Fruit fly (Drosophila melanogaster) whole organism, prepupa: ENCODE results near the gene CG43390.

ENCODE experiments used
- Blimp-1 ChIP-seq: fragments of 200-800 bp; sonication (Bioruptor generic); optimal IDR thresholded peaks from 3 replicates; lab custom pipeline; 2017; ENCODE audit warnings: missing biosample characterization, missing genetic modification characterization, mild to moderate bottlenecking, moderate library complexity, missing genetic modification reagents
- CG3032 ChIP-seq: fragments of 200-800 bp; optimal IDR thresholded peaks from 2 replicates; lab custom pipeline; 2019; ENCODE audit warnings: missing biosample characterization, mild to moderate bottlenecking, missing genetic modification characterization, moderate library complexity
- CG8119 ChIP-seq: fragments of 200-800 bp; sonication (Bioruptor generic); IDR thresholded peaks from 3 replicates; pipeline ENCODE4 v1.3.6; 2022; ENCODE audit warnings: missing biosample characterization, missing genetic modification characterization
- Gug ChIP-seq: fragments of 200-800 bp; sonication (Bioruptor generic); IDR thresholded peaks from 2 replicates; pipeline ENCODE4 v1.3.6; 2022; ENCODE audit warnings: missing biosample characterization, missing genetic modification characterization
- OdsH ChIP-seq: fragments of 200-800 bp; sonication (Bioruptor generic); optimal IDR thresholded peaks from 3 replicates; lab custom pipeline; 2016; ENCODE audit warnings: missing biosample characterization, missing genetic modification characterization
- Sox102F ChIP-seq: fragments of 200-800 bp; sonication (Bioruptor generic); optimal IDR thresholded peaks from 2 replicates; lab custom pipeline; 2016; ENCODE audit warnings: missing biosample characterization, mild to moderate bottlenecking, missing genetic modification characterization
- achi ChIP-seq: fragments of 200-800 bp; sonication (Bioruptor generic); optimal IDR thresholded peaks from 3 replicates; lab custom pipeline; 2016; ENCODE audit warnings: missing biosample characterization, missing genetic modification characterization
- fd59A ChIP-seq: fragments of 200-800 bp; sonication (Bioruptor generic); optimal IDR thresholded peaks from 2 replicates; lab custom pipeline; 2017; ENCODE audit warnings: missing biosample characterization, mild to moderate bottlenecking, missing genetic modification characterization, missing genetic modification reagents
- net ChIP-seq: fragments of 200-800 bp; sonication (Bioruptor generic); optimal IDR thresholded peaks from 3 replicates; lab custom pipeline; 2016; ENCODE audit warnings: missing biosample characterization, missing genetic modification characterization
- pdm3 ChIP-seq: fragments of 200-800 bp; sonication (Bioruptor generic); optimal IDR thresholded peaks from 3 replicates; lab custom pipeline; 2016; ENCODE audit warnings: missing biosample characterization, missing genetic modification characterization
- salr ChIP-seq, 2 experiments: fragments of 200-800 bp; sonication (Bioruptor generic); optimal IDR thresholded peaks; 3 replicates each; lab custom pipeline; 2016 to 2018; ENCODE audit warnings: missing biosample characterization in 2 of 2, missing genetic modification characterization in 2 of 2, mild to moderate bottlenecking in 1 of 2
- topi ChIP-seq: fragments of 200-800 bp; sonication (Bioruptor generic); optimal IDR thresholded peaks from 3 replicates; lab custom pipeline; 2016; ENCODE audit warnings: missing biosample characterization, missing genetic modification characterization

DNA sequence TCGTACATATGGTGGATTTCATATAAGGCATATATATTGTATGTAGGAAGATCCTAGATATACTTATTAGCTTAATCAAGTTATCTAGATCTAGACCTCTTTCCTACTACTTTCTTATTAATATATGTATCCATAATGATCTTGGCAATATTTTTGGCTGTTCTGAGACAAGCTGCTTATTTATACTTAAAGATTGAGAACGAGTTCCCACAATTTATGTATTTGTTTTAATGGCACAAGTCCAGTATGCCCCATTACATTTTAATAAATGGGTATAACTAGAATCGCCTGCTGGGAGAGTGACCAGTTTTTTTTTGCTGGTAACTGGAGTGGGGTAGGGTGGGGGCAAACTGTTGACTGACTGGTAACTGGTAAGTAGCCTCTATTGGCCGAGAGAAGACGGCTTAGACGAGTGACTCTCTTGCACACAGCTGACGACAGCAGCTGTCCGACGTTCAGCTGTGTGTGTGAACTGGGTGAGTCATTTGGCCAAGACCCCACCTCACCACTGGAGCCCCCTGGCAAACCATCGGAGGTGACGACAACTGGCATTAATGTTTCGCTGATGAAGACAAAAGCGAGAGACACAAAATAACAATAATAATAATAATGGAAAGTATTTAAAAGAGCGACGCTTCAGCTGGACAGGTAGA is 42.9 kb downstream of the CG43390 start:
- TF ChIP-seq CG8119 (GFP tag; lab: Robert Waterston, UW) (peak; percentile 68), fd59A (GFP tag; lab: Kevin White, UChicago) (no peak), salr (GFP tag; optimal IDR thresholded peaks at IDR 0.05; lab: Kevin White, UChicago) (no peak), Blimp-1 (GFP tag; lab: Kevin White, UChicago) (no peak), OdsH (GFP tag; lab: Kevin White, UChicago) (peak; percentile 48), achi (GFP tag; lab: Kevin White, UChicago) (peak; percentile 10), topi (GFP tag; lab: Kevin White, UChicago) (no peak), Sox102F (GFP tag; lab: Kevin White, UChicago) (no peak), Gug (GFP tag; lab: Robert Waterston, UW) (no peak), CG3032 (tag; lab: Kevin White, UChicago) (no peak), net (no peak), pdm3 (peak; percentile 20)
